Worm (Caenorhabditis elegans) whole organism, young adult: ENCODE data around the gene C24H10.3.

ENCODE experiments used
- B0035.1 ChIP-seq: sonication (generic microtip); optimal IDR thresholded peaks from 2 replicates; lab custom pipeline; 2016; ENCODE audit warnings: missing genetic modification characterization, mild to moderate bottlenecking, missing compliant biosample characterization, missing genotype, missing genetic modification reagents
- B0336.3 ChIP-seq: fragments of 200-800 bp; sonication (Bioruptor generic); IDR thresholded peaks from 2 replicates; pipeline ENCODE4 v1.3.6; 2022; ENCODE audit warnings: missing genetic modification characterization, missing compliant biosample characterization
- D2030.7 ChIP-seq: fragments of 200-800 bp; sonication (Bioruptor generic); IDR thresholded peaks from 2 replicates; pipeline ENCODE4 v1.3.6; 2022; ENCODE audit warnings: missing genetic modification reagents, missing genetic modification characterization, missing compliant biosample characterization
- F22D6.2 ChIP-seq: sonication (generic microtip); optimal IDR thresholded peaks from 2 replicates; lab custom pipeline; 2016; ENCODE audit warnings: mild to moderate bottlenecking, missing genetic modification characterization, missing compliant biosample characterization
- F23B12.7 ChIP-seq: sonication (generic microtip); optimal IDR thresholded peaks from 2 replicates; lab custom pipeline; 2017; ENCODE audit warnings: missing genetic modification characterization, mild to moderate bottlenecking, missing compliant biosample characterization, antibody characterized with exemption, moderate library complexity; ENCODE audit not compliant: insufficient read depth
- F33H1.4 ChIP-seq: fragments of 200-800 bp; sonication (Bioruptor generic); IDR thresholded peaks from 2 replicates; pipeline ENCODE4 v1.3.6; 2022; ENCODE audit warnings: missing genetic modification reagents, missing genetic modification characterization, missing compliant biosample characterization
- F37B4.10 ChIP-seq: fragments of 200-800 bp; sonication (Bioruptor generic); IDR thresholded peaks from 2 replicates; pipeline ENCODE4 v1.3.6; 2022; ENCODE audit warnings: missing genetic modification characterization, missing compliant biosample characterization
- F49E8.2 ChIP-seq: sonication (generic microtip); optimal IDR thresholded peaks from 3 replicates; lab custom pipeline; 2017; ENCODE audit warnings: missing genetic modification characterization, mild to moderate bottlenecking, missing compliant biosample characterization, antibody characterized with exemption, moderate library complexity; ENCODE audit not compliant: insufficient read depth
- K11D2.4 ChIP-seq: fragments of 200-800 bp; sonication (Bioruptor generic); IDR thresholded peaks from 2 replicates; pipeline ENCODE4 v1.3.6; 2022; ENCODE audit warnings: missing genetic modification reagents, missing genetic modification characterization, missing compliant biosample characterization
- K12H6.12 ChIP-seq: fragments of 200-800 bp; sonication (Bioruptor generic); optimal IDR thresholded peaks from 2 replicates; lab custom pipeline; 2018; ENCODE audit warnings: mild to moderate bottlenecking, missing genetic modification characterization, missing compliant biosample characterization
- T26A5.8 ChIP-seq: sonication (generic microtip); optimal IDR thresholded peaks from 2 replicates; lab custom pipeline; 2016; ENCODE audit warnings: missing genetic modification characterization, missing compliant biosample characterization
- Y53G8AR.9 ChIP-seq: fragments of 200-800 bp; sonication (Bioruptor generic); conservative IDR thresholded peaks from 2 replicates; pipeline ENCODE4 v1.3.6; 2022; ENCODE audit warnings: missing genetic modification reagents, missing genetic modification characterization, missing compliant biosample characterization
- Y56A3A.18 ChIP-seq: fragments of 200-800 bp; sonication (Bioruptor generic); IDR thresholded peaks from 2 replicates; pipeline ENCODE4 v1.3.6; 2022; ENCODE audit warnings: missing genetic modification reagents, missing genetic modification characterization, missing compliant biosample characterization
- akir-1 ChIP-seq: fragments of 200-800 bp; sonication (Bioruptor generic); optimal IDR thresholded peaks from 2 replicates; lab custom pipeline; 2018; ENCODE audit warnings: mild to moderate bottlenecking, missing genetic modification characterization, moderate library complexity, missing compliant biosample characterization
- ama-1 ChIP-seq, 3 experiments: fragments of 150-350 bp in 1 of 3; sonication (generic microtip) in 2 of 3; optimal IDR thresholded peaks; 2 replicates each; lab custom pipeline; 2014 to 2018; ENCODE audit warnings: missing biosample characterization in 2 of 3, missing genetic modification characterization in 2 of 3, missing genetic modification reagents in 2 of 3
- aptf-3 ChIP-seq: fragments of 200-800 bp; sonication (Bioruptor generic); IDR thresholded peaks from 2 replicates; pipeline ENCODE4 v1.3.6; 2022; ENCODE audit warnings: missing genetic modification characterization, missing compliant biosample characterization
- cebp-2 ChIP-seq: fragments of 200-800 bp; sonication (Bioruptor generic); IDR thresholded peaks from 2 replicates; pipeline ENCODE4 v1.3.6; 2022; ENCODE audit warnings: missing genetic modification characterization, missing compliant biosample characterization
- ceh-27 ChIP-seq: fragments of 200-800 bp; sonication (Bioruptor generic); optimal IDR thresholded peaks from 2 replicates; lab custom pipeline; 2018; ENCODE audit warnings: mild to moderate bottlenecking, missing genetic modification characterization, moderate library complexity, missing compliant biosample characterization
- ceh-40 ChIP-seq: fragments of 200-800 bp; sonication (Bioruptor generic); IDR thresholded peaks from 2 replicates; pipeline ENCODE4 v1.3.6; 2022; ENCODE audit warnings: missing genetic modification characterization, missing compliant biosample characterization
- ceh-79 ChIP-seq: sonication (generic microtip); optimal IDR thresholded peaks from 2 replicates; lab custom pipeline; 2017; ENCODE audit warnings: mild to moderate bottlenecking, missing genetic modification characterization, missing compliant biosample characterization
- dpl-1 ChIP-seq: fragments of 150-350 bp; optimal IDR thresholded peaks from 2 replicates; lab custom pipeline; 2014; ENCODE audit warnings: missing biosample characterization, missing genetic modification reagents, missing genetic modification characterization
- efl-1 ChIP-seq: fragments of 150-350 bp; optimal IDR thresholded peaks from 2 replicates; lab custom pipeline; 2014; ENCODE audit warnings: missing biosample characterization, missing genetic modification reagents, missing genetic modification characterization
- fkh-3 ChIP-seq: sonication (generic microtip); optimal IDR thresholded peaks from 2 replicates; lab custom pipeline; 2016; ENCODE audit warnings: mild to moderate bottlenecking, missing genetic modification characterization, missing compliant biosample characterization
- hlh-12 ChIP-seq: sonication (generic microtip); optimal IDR thresholded peaks from 2 replicates; lab custom pipeline; 2016; ENCODE audit warnings: missing genetic modification characterization, missing compliant biosample characterization
- let-526 ChIP-seq: fragments of 200-800 bp; sonication (Bioruptor generic); IDR thresholded peaks from 2 replicates; pipeline ENCODE4 v1.3.6; 2022; ENCODE audit warnings: missing genetic modification reagents, missing genetic modification characterization, missing compliant biosample characterization
- let-607 ChIP-seq, 2 experiments: fragments of 200-800 bp in 1 of 2; sonication (Bioruptor generic) in 1 of 2; sonication (generic microtip) in 1 of 2; optimal IDR thresholded peaks; 2 replicates each; lab custom pipeline; 2016 to 2018; ENCODE audit warnings: mild to moderate bottlenecking in 2 of 2, missing compliant biosample characterization in 2 of 2, missing genetic modification characterization in 2 of 2, moderate library complexity in 2 of 2, missing genotype in 1 of 2
- lin-40 ChIP-seq: sonication (generic microtip); optimal IDR thresholded peaks from 2 replicates; lab custom pipeline; 2016; ENCODE audit warnings: missing genetic modification characterization, mild to moderate bottlenecking, missing compliant biosample characterization, missing genotype, missing genetic modification reagents
- lsl-1 ChIP-seq: fragments of 200-800 bp; sonication (Bioruptor generic); optimal IDR thresholded peaks from 2 replicates; lab custom pipeline; 2018; ENCODE audit warnings: mild to moderate bottlenecking, missing genetic modification characterization, moderate library complexity, missing compliant biosample characterization
- lsy-27 ChIP-seq: sonication (generic microtip); optimal IDR thresholded peaks from 2 replicates; lab custom pipeline; 2017; ENCODE audit warnings: missing genetic modification characterization, mild to moderate bottlenecking, missing compliant biosample characterization, antibody characterized with exemption, missing genotype, borderline replicate concordance; ENCODE audit not compliant: insufficient read depth
- madf-10 ChIP-seq: sonication (generic microtip); optimal IDR thresholded peaks from 2 replicates; lab custom pipeline; 2016; ENCODE audit warnings: mild to moderate bottlenecking, missing genetic modification characterization, missing compliant biosample characterization
- madf-6 ChIP-seq: fragments of 200-800 bp; sonication (Bioruptor generic); IDR thresholded peaks from 2 replicates; pipeline ENCODE4 v1.3.6; 2022; ENCODE audit warnings: missing genetic modification reagents, missing genetic modification characterization, missing compliant biosample characterization
- mcd-1 ChIP-seq: fragments of 200-800 bp; sonication (Bioruptor generic); IDR thresholded peaks from 2 replicates; pipeline ENCODE4 v1.3.6; 2022; ENCODE audit warnings: missing genetic modification reagents, missing genetic modification characterization, missing compliant biosample characterization
- mxl-1 ChIP-seq: sonication (generic microtip); optimal IDR thresholded peaks from 2 replicates; lab custom pipeline; 2016; ENCODE audit warnings: missing genetic modification characterization, missing compliant biosample characterization
- nfya-1 ChIP-seq: sonication (generic microtip); optimal IDR thresholded peaks from 2 replicates; lab custom pipeline; 2017; ENCODE audit warnings: antibody characterized with exemption, missing compliant biosample characterization, missing genetic modification characterization, borderline replicate concordance; ENCODE audit not compliant: insufficient read depth
- pbrm-1 ChIP-seq: fragments of 200-800 bp; sonication (Bioruptor generic); IDR thresholded peaks from 2 replicates; pipeline ENCODE4 v1.3.6; 2022; ENCODE audit warnings: missing genetic modification reagents, missing genetic modification characterization, missing compliant biosample characterization
- snpc-3.4 ChIP-seq: sonication (generic microtip); optimal IDR thresholded peaks from 2 replicates; lab custom pipeline; 2017; ENCODE audit warnings: missing genetic modification characterization, mild to moderate bottlenecking, missing compliant biosample characterization, antibody characterized with exemption, moderate library complexity, missing genotype, missing genetic modification reagents
- snpc-4 ChIP-seq, 5 experiments: fragments of 150-350 bp in 1 of 5; sonication (generic microtip) in 4 of 5; optimal IDR thresholded peaks; 2 replicates each; lab custom pipeline; 2014 to 2018; ENCODE audit warnings: missing genetic modification characterization in 5 of 5, missing biosample characterization in 3 of 5, antibody characterized with exemption in 2 of 5, mild to moderate bottlenecking in 2 of 5, missing compliant biosample characterization in 2 of 5, missing genotype in 2 of 5, moderate library complexity in 2 of 5, missing genetic modification reagents in 1 of 5
- somi-1 ChIP-seq: fragments of 200-800 bp; sonication (Bioruptor generic); optimal IDR thresholded peaks from 2 replicates; lab custom pipeline; 2018; ENCODE audit warnings: mild to moderate bottlenecking, missing genetic modification characterization, missing compliant biosample characterization
- sptf-2 ChIP-seq: fragments of 200-800 bp; sonication (Bioruptor generic); optimal IDR thresholded peaks from 2 replicates; lab custom pipeline; 2018; ENCODE audit warnings: mild to moderate bottlenecking, missing genetic modification characterization, missing compliant biosample characterization
- unc-62 ChIP-seq: fragments of 150-350 bp; optimal IDR thresholded peaks from 2 replicates; lab custom pipeline; 2014; ENCODE audit warnings: missing biosample characterization, missing genetic modification reagents, missing genetic modification characterization
- zfh-2 ChIP-seq: fragments of 200-800 bp; sonication (Bioruptor generic); conservative IDR thresholded peaks from 2 replicates; pipeline ENCODE4 v1.3.6; 2022; ENCODE audit warnings: missing genetic modification reagents, missing genetic modification characterization, missing compliant biosample characterization
- ztf-18 ChIP-seq: sonication (generic microtip); optimal IDR thresholded peaks from 2 replicates; lab custom pipeline; 2016; ENCODE audit warnings: missing genotype, mild to moderate bottlenecking, missing genetic modification characterization, missing compliant biosample characterization
- ztf-26 ChIP-seq: sonication (generic microtip); optimal IDR thresholded peaks from 2 replicates; lab custom pipeline; 2017; ENCODE audit warnings: missing genetic modification characterization, missing compliant biosample characterization
- ztf-3 ChIP-seq: fragments of 200-800 bp; sonication (Bioruptor generic); optimal IDR thresholded peaks from 2 replicates; lab custom pipeline; 2018; ENCODE audit warnings: mild to moderate bottlenecking, missing genetic modification characterization, missing compliant biosample characterization
- ztf-6 ChIP-seq: fragments of 200-800 bp; sonication (Bioruptor generic); IDR thresholded peaks from 2 replicates; pipeline ENCODE4 v1.3.6; 2022; ENCODE audit warnings: missing genetic modification reagents, missing genetic modification characterization, missing compliant biosample characterization

Gene C24H10.3

DNA sequence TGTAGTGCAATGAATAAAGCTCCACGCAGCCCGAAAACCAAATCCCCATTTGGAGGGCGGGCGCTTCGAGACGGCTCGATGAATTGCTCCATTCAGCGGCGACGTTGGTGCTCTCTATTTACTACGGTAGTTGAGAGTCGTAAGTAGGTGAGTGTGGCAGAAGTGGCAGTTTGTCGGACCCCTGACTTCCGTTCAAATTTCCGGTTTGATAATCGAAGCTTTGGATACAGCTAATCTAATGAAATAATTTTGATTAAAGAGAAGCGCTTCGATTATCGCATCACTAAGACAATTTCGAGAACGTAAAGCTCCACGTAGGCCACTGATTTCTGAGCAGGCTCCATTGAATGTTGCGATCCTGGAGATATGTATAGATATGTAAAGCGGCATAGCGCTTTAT is 23.6 kb downstream of the C24H10.3 start, which contains the start of gene ets-5:
Gene ets-5 (minus strand): TSS at position 32 of the 400 bp plus-strand sequence.
- TF ChIP-seq B0035.1, result no peak
- TF ChIP-seq B0336.3, result no peak
- no peak for TF ChIP-seq lin-40
- no peak for TF ChIP-seq zfh-2 (GFP tag; lab: Robert Waterston, UW)
- TF ChIP-seq let-526 (GFP tag; lab: Robert Waterston, UW), result 0 out of 2 replicates have a peak, but pooled peaks have one; percentile 28
- TF ChIP-seq, all 124 proteins: peak for 1

DNA sequence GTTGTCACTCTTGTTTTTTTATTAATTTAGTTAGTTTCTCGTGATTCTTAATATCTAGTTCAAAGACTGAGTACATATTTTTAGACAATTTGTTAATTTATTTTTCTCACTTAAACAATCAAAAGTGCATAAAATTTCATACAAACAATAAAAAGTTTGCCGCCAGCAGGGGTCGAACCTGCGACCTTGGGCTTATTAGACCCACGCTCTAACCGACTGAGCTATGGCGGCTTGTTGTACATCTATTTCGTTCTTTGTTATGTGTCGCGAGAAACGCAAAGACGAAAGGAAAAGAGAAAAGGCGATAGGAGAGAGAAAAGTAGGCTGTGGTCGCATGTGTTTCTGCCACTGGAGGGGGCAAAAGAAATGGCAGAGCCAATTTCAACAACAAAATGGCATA is 24.6 kb downstream of the C24H10.3 start:
- TF ChIP-seq zfh-2 (GFP tag; lab: Robert Waterston, UW), result 0 out of 2 replicates have a peak, but pooled peaks have one; percentile 34
- peak; percentile 61; the same call in 1 of the 2 replicates for TF ChIP-seq Y56A3A.18 (GFP tag; lab: Robert Waterston, UW)
- peak; percentile 65 to 81 for TF ChIP-seq let-607 (tag; optimal IDR thresholded peaks at IDR 0.05; lab: Kevin White, UChicago)
- TF ChIP-seq F22D6.2, result peak; percentile 69
- peak; percentile 79 for TF ChIP-seq somi-1
- no peak for TF ChIP-seq ama-1 (optimal IDR thresholded peaks at IDR 0.05; lab: Kevin White, UChicago)
- peak; percentile 57 to 75 for TF ChIP-seq ama-1 (GFP tag; optimal IDR thresholded peaks at IDR 0.05; lab: Kevin White, UChicago)
- TF ChIP-seq F23B12.7 (tag; lab: Kevin White, UChicago), result peak; percentile 34
- TF ChIP-seq F33H1.4, result no peak
- peak; percentile 68 for TF ChIP-seq snpc-3.4 (tag; lab: Kevin White, UChicago)
- TF ChIP-seq ztf-18 (tag; lab: Kevin White, UChicago), result peak; percentile 76
- peak; percentile 53; the same call in 1 of the 2 replicates for TF ChIP-seq ceh-40 (GFP tag; lab: Robert Waterston, UW)
- TF ChIP-seq cebp-2 (GFP tag; lab: Robert Waterston, UW), result peak; percentile 96
- peak; percentile 76 for TF ChIP-seq ztf-3 (GFP tag; lab: Kevin White, UChicago)
- TF ChIP-seq nfya-1 (tag; lab: Kevin White, UChicago), result no peak
- TF ChIP-seq ceh-79 (tag; lab: Kevin White, UChicago), result peak; percentile 66
- peak; percentile 92 for TF ChIP-seq pbrm-1
- TF ChIP-seq unc-62 (GFP tag; lab: Kevin White, UChicago), result no peak
- peak; percentile 83 for TF ChIP-seq madf-10 (tag; lab: Kevin White, UChicago)
- no peak for TF ChIP-seq Y53G8AR.9 (GFP tag; lab: Robert Waterston, UW)
- TF ChIP-seq D2030.7, result peak; percentile 62; the same call in 1 of the 2 replicates
- peak; percentile 86; the same call in 1 of the 2 replicates for TF ChIP-seq aptf-3 (GFP tag; lab: Robert Waterston, UW)
- TF ChIP-seq efl-1 (GFP tag; lab: Kevin White, UChicago), result no peak
- peak; percentile 60 for TF ChIP-seq mxl-1 (tag; lab: Kevin White, UChicago)
- no peak for TF ChIP-seq F37B4.10
- TF ChIP-seq sptf-2 (GFP tag; lab: Kevin White, UChicago), result peak; percentile 54
- peak; percentile 81 for TF ChIP-seq K12H6.12 (tag; lab: Kevin White, UChicago)
- TF ChIP-seq ztf-6, result peak; percentile 23; the same call in 1 of the 2 replicates
- peak; percentile 89 for TF ChIP-seq ztf-26 (tag; lab: Kevin White, UChicago)
- TF ChIP-seq madf-6 (GFP tag; lab: Robert Waterston, UW), result peak; percentile 55
- TF ChIP-seq K11D2.4 (GFP tag; lab: Robert Waterston, UW), result peak; percentile 81
- peak; percentile 4 for TF ChIP-seq lsl-1 (GFP tag; lab: Kevin White, UChicago)
- TF ChIP-seq dpl-1 (GFP tag; lab: Kevin White, UChicago), result peak; percentile 23
- no peak for TF ChIP-seq T26A5.8 (tag; lab: Kevin White, UChicago)
- TF ChIP-seq fkh-3 (tag; lab: Kevin White, UChicago), result peak; percentile 74
- peak; percentile 68 for TF ChIP-seq mcd-1 (GFP tag; lab: Robert Waterston, UW)
- TF ChIP-seq snpc-4 (GFP tag; optimal IDR thresholded peaks at IDR 0.05; lab: Kevin White, UChicago), result peak; percentile 56
- peak in 3 of 4 experiments; percentile 50 to 84 (median 76) for TF ChIP-seq snpc-4 (tag; optimal IDR thresholded peaks at IDR 0.05; lab: Kevin White, UChicago)
- no peak for TF ChIP-seq hlh-12 (tag; lab: Kevin White, UChicago)
- peak; percentile 75 for TF ChIP-seq ceh-27 (GFP tag; lab: Kevin White, UChicago)
- peak; percentile 6 for TF ChIP-seq F49E8.2 (tag; lab: Kevin White, UChicago)
- no peak for TF ChIP-seq akir-1 (GFP tag; lab: Kevin White, UChicago)
- peak; percentile 76 for TF ChIP-seq lsy-27 (tag; lab: Kevin White, UChicago)
